Fruit fly (Drosophila melanogaster): Measurements from ENCODE around the gene Ank2.

- TF ChIP-seq fd96Ca (GFP tag; IDR thresholded peaks at IDR 0.05): no peak
- no peak for TF ChIP-seq EcR (GFP tag; optimal IDR thresholded peaks at IDR 0.05)
- TF ChIP-seq CG12605 (GFP tag; IDR thresholded peaks at IDR 0.05): no peak
- TF ChIP-seq CG17806 (tag; optimal IDR thresholded peaks at IDR 0.05): no peak
- no peak for TF ChIP-seq Ets98B (GFP tag; IDR thresholded peaks at IDR 0.05)
- no peak for TF ChIP-seq CG32121 (GFP tag; IDR thresholded peaks at IDR 0.05)
- TF ChIP-seq Pif1A (GFP tag; optimal IDR thresholded peaks at IDR 0.05): no peak
- no peak for TF ChIP-seq CG13204 (GFP tag; optimal IDR thresholded peaks at IDR 0.05)
- TF ChIP-seq Pif1B (GFP tag; optimal IDR thresholded peaks at IDR 0.05): no peak
- no peak for TF ChIP-seq rn (GFP tag; IDR thresholded peaks at IDR 0.05)
- no peak for TF ChIP-seq gl (tag; optimal IDR thresholded peaks at IDR 0.05)
These were observed at the start of gene Ank2 for dm6 chr3L:7717863-7718560.
